Worm (Caenorhabditis elegans): ENCODE results near the gene D1054.10.

The D1054.10 gene

DNA sequence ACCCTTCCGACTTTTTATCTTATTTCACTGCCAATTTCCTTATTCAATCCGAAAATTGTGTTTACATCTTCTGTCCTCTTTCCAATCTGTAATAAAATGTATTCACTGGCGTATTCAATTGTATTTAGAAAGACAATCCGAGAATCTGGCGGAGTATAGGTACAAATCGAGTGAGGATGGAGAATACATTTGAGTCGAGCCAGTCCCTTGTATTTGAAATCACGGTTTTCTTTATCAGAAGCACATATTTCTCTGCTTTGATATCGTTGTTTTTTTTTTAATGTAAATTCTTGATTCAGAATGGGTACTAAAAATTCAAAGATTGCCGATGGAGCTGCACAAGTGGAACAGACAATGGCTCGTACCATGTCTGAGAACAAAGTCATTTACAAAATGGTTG is 28.6 kb downstream of the D1054.10 start, which contains the start of gene ocr-1:
ocr-1 (plus strand) TSS at position 301 of the 400 bp plus-strand sequence.
- TF ChIP-seq ceh-45 (GFP tag; IDR thresholded peaks at IDR 0.05) (no peak), hlh-6 (tag; optimal IDR thresholded peaks at IDR 0.05) (no peak), rnt-1 (tag; optimal IDR thresholded peaks at IDR 0.05) (no peak), lim-6 (tag; optimal IDR thresholded peaks at IDR 0.05) (no peak), syd-9 (tag; optimal IDR thresholded peaks at IDR 0.05) (no peak)

DNA sequence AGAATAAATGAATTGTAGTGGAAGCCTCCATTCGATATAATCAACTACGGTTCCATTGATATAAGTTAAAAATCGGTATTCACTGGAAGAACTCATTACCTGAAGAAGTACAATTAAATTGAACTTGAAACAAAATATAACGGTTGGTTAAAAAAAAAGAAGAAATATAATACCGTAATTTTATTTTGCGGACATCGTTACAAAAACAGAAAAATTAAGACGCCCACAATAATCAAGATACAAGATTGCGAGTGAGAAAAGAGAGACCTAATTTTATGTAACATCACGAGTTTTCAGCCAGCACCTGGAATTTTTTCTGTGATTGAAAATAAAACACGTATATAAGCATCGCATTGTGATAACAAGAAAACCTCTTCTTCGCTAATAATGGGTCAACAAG is 30.0 kb downstream of the D1054.10 start, which contains the start of gene sre-6:
sre-6 (minus strand) TSS at position 101 of the 400 bp plus-strand sequence.
- TF ChIP-seq ceh-2 (tag; optimal IDR thresholded peaks at IDR 0.05): no peak
- TF ChIP-seq ceh-9 (tag; optimal IDR thresholded peaks at IDR 0.05): no peak
- no peak for TF ChIP-seq gmeb-2 (tag; optimal IDR thresholded peaks at IDR 0.05)

DNA sequence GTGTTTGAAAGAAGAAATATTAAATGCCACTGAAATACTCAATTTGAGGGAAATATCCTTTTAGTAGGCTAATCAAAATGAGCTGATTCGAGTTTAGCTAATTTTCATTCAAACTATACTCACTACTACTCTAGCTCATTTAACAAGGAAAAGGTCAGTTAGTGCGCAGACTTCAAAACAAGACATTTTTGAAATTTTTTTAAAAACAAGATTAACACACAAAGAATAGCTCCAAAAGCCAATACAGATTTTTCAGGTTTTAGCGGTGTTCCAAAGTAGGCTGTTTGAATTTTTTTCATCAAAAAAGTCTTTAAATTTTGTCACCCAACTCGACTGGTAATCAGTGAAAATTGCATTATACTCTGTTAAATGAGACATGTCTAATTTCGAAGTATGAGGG is 31.8 kb downstream of the D1054.10 start:
- TF ChIP-seq syd-9 (tag; optimal IDR thresholded peaks at IDR 0.05) (no peak), elt-4 (tag; optimal IDR thresholded peaks at IDR 0.05) (no peak), F13H6.1 (tag; optimal IDR thresholded peaks at IDR 0.05) (no peak), madf-2 (tag; optimal IDR thresholded peaks at IDR 0.05) (no peak), ceh-18 (tag; optimal IDR thresholded peaks at IDR 0.05) (no peak), ceh-30 (tag; optimal IDR thresholded peaks at IDR 0.05) (no peak), ets-4 (tag; optimal IDR thresholded peaks at IDR 0.05) (no peak), dve-1 (tag; optimal IDR thresholded peaks at IDR 0.05) (no peak), ceh-31 (tag; optimal IDR thresholded peaks at IDR 0.05) (no peak), sdc-2 (tag; optimal IDR thresholded peaks at IDR 0.05) (no peak), ceh-22 (tag; optimal IDR thresholded peaks at IDR 0.05) (no peak)

DNA sequence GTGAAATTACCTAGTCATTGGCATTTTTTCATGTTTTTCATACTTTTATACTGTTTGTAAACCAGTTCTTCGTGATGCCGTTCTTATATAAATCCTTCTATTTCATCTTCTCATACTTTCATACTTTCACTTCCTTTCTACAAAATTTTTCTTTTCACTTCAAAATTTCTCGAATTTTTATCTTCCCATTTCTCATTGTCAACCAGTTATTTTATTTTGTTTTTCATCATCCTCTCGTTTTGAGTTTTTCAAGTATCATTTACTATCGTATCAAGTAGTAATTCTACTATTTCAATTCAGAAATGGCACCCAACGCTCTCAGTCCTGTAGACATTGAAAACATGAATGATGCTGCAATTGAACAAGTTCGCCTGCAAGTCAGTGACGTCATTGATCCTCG is 34.0 kb downstream of the D1054.10 start, which contains the start of gene F28H7.8:
F28H7.8 (plus strand) TSS at position 301 of the 400 bp plus-strand sequence.
- no peak for TF ChIP-seq unc-86 (tag; optimal IDR thresholded peaks at IDR 0.05)
- no peak for TF ChIP-seq gmeb-2 (tag; optimal IDR thresholded peaks at IDR 0.05)
- TF ChIP-seq hlh-15 (tag; optimal IDR thresholded peaks at IDR 0.05): no peak
- TF ChIP-seq nhr-11 (tag; optimal IDR thresholded peaks at IDR 0.05): no peak
- no peak for TF ChIP-seq ets-4 (tag; optimal IDR thresholded peaks at IDR 0.05)

DNA sequence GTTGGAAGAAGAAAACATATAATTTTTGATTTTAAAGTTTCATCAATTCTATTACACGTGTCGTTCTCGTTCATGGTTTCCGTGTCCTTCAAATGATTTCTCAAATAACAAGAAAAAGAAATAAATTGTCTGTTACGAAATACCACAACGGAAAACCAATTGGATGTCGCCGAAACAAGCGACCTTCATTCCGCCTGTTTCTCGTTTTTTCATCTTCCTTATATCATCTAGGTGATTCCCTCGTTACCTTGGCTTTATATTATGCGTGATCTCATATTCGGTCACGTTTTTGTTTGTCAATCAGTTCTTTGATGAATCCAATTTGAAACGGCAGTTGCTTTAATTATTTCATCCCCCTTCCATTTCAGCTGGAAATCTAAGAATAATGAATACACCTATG is 35.5 kb downstream of the D1054.10 start:
- TF ChIP-seq elt-2 (tag; optimal IDR thresholded peaks at IDR 0.05) (no peak), ztf-16 (tag; optimal IDR thresholded peaks at IDR 0.05) (no peak), ceh-14 (tag; optimal IDR thresholded peaks at IDR 0.05) (no peak), pha-2 (tag; optimal IDR thresholded peaks at IDR 0.05) (no peak), pha-4 (tag; optimal IDR thresholded peaks at IDR 0.05) (no peak), pag-3 (tag; optimal IDR thresholded peaks at IDR 0.05; ENCODE audit: borderline replicate concordance) (no peak), C08G9.2 (tag; optimal IDR thresholded peaks at IDR 0.05) (no peak), elt-4 (tag; optimal IDR thresholded peaks at IDR 0.05) (no peak), nhr-11 (tag; optimal IDR thresholded peaks at IDR 0.05) (no peak), zip-5 (tag; optimal IDR thresholded peaks at IDR 0.05) (no peak), tbx-2 (tag; optimal IDR thresholded peaks at IDR 0.05) (no peak), ceh-6 (GFP tag; optimal IDR thresholded peaks at IDR 0.05) (no peak), hlh-30 (tag; optimal IDR thresholded peaks at IDR 0.05; ENCODE audit: insufficient read depth) (no peak), pqm-1 (tag; optimal IDR thresholded peaks at IDR 0.05) (no peak), dmd-4 (tag; optimal IDR thresholded peaks at IDR 0.05; ENCODE audit: borderline replicate concordance) (no peak)

DNA sequence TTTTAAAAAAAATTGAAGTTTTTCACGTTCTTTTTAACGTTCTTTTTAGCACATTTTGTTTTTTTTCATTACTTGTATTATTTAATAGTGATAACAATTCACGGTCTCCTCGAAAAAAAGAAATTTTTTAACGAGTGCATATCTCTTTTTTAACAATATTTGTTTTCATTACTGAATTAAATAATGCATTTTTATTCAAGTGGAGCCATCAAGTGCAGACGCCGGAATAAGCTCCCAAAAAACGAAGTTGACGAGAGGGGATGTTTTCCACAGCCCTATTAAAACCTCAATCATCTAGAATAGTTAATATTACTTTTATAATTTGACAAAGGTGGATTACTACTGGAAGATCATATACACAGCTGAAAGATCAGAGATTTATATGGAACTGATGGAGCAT is 36.0 kb downstream of the D1054.10 start, which contains the start of gene irld-6:
irld-6 (minus strand) TSS at position 101 of the 400 bp plus-strand sequence.
- no peak for TF ChIP-seq zip-5 (tag; optimal IDR thresholded peaks at IDR 0.05)
- no peak for TF ChIP-seq fkh-10 (GFP tag; optimal IDR thresholded peaks at IDR 0.05)
- TF ChIP-seq T23F11.4 (GFP tag; optimal IDR thresholded peaks at IDR 0.05): no peak
- no peak for TF ChIP-seq madf-2 (tag; optimal IDR thresholded peaks at IDR 0.05)
- TF ChIP-seq hlh-6 (tag; optimal IDR thresholded peaks at IDR 0.05): no peak
- TF ChIP-seq ceh-31 (tag; optimal IDR thresholded peaks at IDR 0.05): no peak
- TF ChIP-seq unc-55 (GFP tag; optimal IDR thresholded peaks at IDR 0.05): no peak
